Worm (Caenorhabditis elegans) whole organism, L4 larva: ENCODE results near the gene ZK637.15.

ENCODE experiments used
- F26F4.8 ChIP-seq: fragments of 200-800 bp; sonication (Bioruptor generic); conservative IDR thresholded peaks from 2 replicates; pipeline ENCODE4 v1.3.6; 2022; ENCODE audit warnings: missing genetic modification characterization, missing compliant biosample characterization
- F37D6.2 ChIP-seq: sonication (generic microtip); optimal IDR thresholded peaks from 2 replicates; lab custom pipeline; 2016; ENCODE audit warnings: mild to moderate bottlenecking, missing genetic modification characterization, missing compliant biosample characterization
- F44E2.7 ChIP-seq: fragments of 200-800 bp; sonication (Bioruptor generic); IDR thresholded peaks from 2 replicates; pipeline ENCODE4 v2.1.2; 2022; ENCODE audit warnings: missing genetic modification characterization, missing compliant biosample characterization
- T20F7.1 ChIP-seq: fragments of 200-800 bp; sonication (Bioruptor generic); optimal IDR thresholded peaks from 2 replicates; lab custom pipeline; 2018; ENCODE audit warnings: mild to moderate bottlenecking, missing genetic modification characterization, missing compliant biosample characterization
- Y48G9A.11 ChIP-seq: fragments of 200-800 bp; sonication (Bioruptor generic); IDR thresholded peaks from 2 replicates; pipeline ENCODE4 v1.3.6; 2022; ENCODE audit warnings: missing genetic modification reagents, missing genetic modification characterization, missing compliant biosample characterization
- ZK337.2 ChIP-seq: fragments of 200-800 bp; sonication (Bioruptor generic); IDR thresholded peaks from 2 replicates; pipeline ENCODE4 v1.3.6; 2022; ENCODE audit warnings: missing genetic modification reagents, missing genetic modification characterization, missing compliant biosample characterization
- ZK546.5 ChIP-seq, 2 experiments: sonication (generic microtip); optimal IDR thresholded peaks; 2 replicates each; lab custom pipeline; 2017; ENCODE audit warnings: missing biosample characterization in 2 of 2, missing genetic modification characterization in 2 of 2
- aha-1 ChIP-seq: fragments of 150-350 bp; peaks from one replicate; lab custom pipeline; 2014; ENCODE audit warnings: missing biosample characterization, missing genetic modification characterization
- aly-2 ChIP-seq: sonication (generic microtip); optimal IDR thresholded peaks from 2 replicates; lab custom pipeline; 2018; ENCODE audit warnings: missing biosample characterization, missing genetic modification characterization
- arid-1 ChIP-seq: fragments of 200-800 bp; sonication (Bioruptor generic); conservative IDR thresholded peaks from 2 replicates; pipeline ENCODE4 v1.3.6; 2022; ENCODE audit warnings: missing genetic modification reagents, missing genetic modification characterization, missing compliant biosample characterization
- attf-4 ChIP-seq: sonication (generic microtip); optimal IDR thresholded peaks from 3 replicates; lab custom pipeline; 2017; ENCODE audit warnings: missing biosample characterization, missing genetic modification characterization
- ceh-32 ChIP-seq: sonication (generic microtip); optimal IDR thresholded peaks from 2 replicates; lab custom pipeline; 2016; ENCODE audit warnings: mild to moderate bottlenecking, missing genetic modification characterization, missing compliant biosample characterization; ENCODE audit not compliant: poor library complexity
- ceh-44 ChIP-seq: fragments of 200-800 bp; sonication (Bioruptor generic); IDR thresholded peaks from 2 replicates; pipeline ENCODE4 v1.3.6; 2022; ENCODE audit warnings: missing genetic modification reagents, missing genetic modification characterization, missing compliant biosample characterization
- ces-1 ChIP-seq: fragments of 150-350 bp; sonication (generic microtip); optimal IDR thresholded peaks from 4 replicates; lab custom pipeline; 2014; ENCODE audit warnings: missing biosample characterization, missing genetic modification reagents, missing genetic modification characterization
- cey-2 ChIP-seq: sonication (generic microtip); optimal IDR thresholded peaks from 3 replicates; lab custom pipeline; 2017; ENCODE audit warnings: missing genetic modification characterization, mild to moderate bottlenecking, missing compliant biosample characterization, antibody characterized with exemption, borderline replicate concordance; ENCODE audit not compliant: insufficient read depth
- daf-12 ChIP-seq: fragments of 150-350 bp; optimal IDR thresholded peaks from 2 replicates; lab custom pipeline; 2014; ENCODE audit warnings: missing biosample characterization, missing genetic modification reagents, missing genetic modification characterization
- daf-16 ChIP-seq, 3 experiments: sonication (generic microtip); optimal IDR thresholded peaks; 2 replicates each; lab custom pipeline; 2016 to 2017; ENCODE audit warnings: missing genetic modification characterization in 3 of 3, missing genetic modification reagents in 3 of 3, mild to moderate bottlenecking in 2 of 3, missing compliant biosample characterization in 2 of 3, missing biosample characterization in 1 of 3, moderate library complexity in 1 of 3
- daf-19 ChIP-seq: fragments of 200-800 bp; sonication (Bioruptor generic); conservative IDR thresholded peaks from 2 replicates; pipeline ENCODE4 v1.3.6; 2022; ENCODE audit warnings: missing genetic modification characterization, missing compliant biosample characterization
- daf-8 ChIP-seq: fragments of 200-800 bp; sonication (Bioruptor generic); IDR thresholded peaks from 2 replicates; pipeline ENCODE4 v1.3.6; 2022; ENCODE audit warnings: missing genetic modification characterization, missing compliant biosample characterization
- dmd-6 ChIP-seq: fragments of 200-800 bp; sonication (Bioruptor generic); IDR thresholded peaks from 2 replicates; pipeline ENCODE4 v1.3.6; 2022; ENCODE audit warnings: missing genetic modification reagents, missing genetic modification characterization, missing compliant biosample characterization
- dmd-9 ChIP-seq: fragments of 200-800 bp; sonication (Bioruptor generic); IDR thresholded peaks from 2 replicates; pipeline ENCODE4 v1.3.6; 2022; ENCODE audit warnings: missing genetic modification reagents, missing genetic modification characterization, missing compliant biosample characterization
- dpl-1 ChIP-seq: fragments of 150-350 bp; optimal IDR thresholded peaks from 2 replicates; lab custom pipeline; 2014; ENCODE audit warnings: missing biosample characterization, missing genetic modification reagents, missing genetic modification characterization
- egl-27 ChIP-seq: sonication (generic microtip); optimal IDR thresholded peaks from 3 replicates; lab custom pipeline; 2017; ENCODE audit warnings: missing biosample characterization, missing genetic modification reagents, missing genetic modification characterization
- gei-8 ChIP-seq: fragments of 200-800 bp; sonication (Bioruptor generic); optimal IDR thresholded peaks from 2 replicates; lab custom pipeline; 2018; ENCODE audit warnings: mild to moderate bottlenecking, missing genetic modification characterization, missing compliant biosample characterization
- hif-1 ChIP-seq, 2 experiments: sonication (generic microtip); optimal IDR thresholded peaks; 2 replicates each; lab custom pipeline; 2016 to 2017; ENCODE audit warnings: missing compliant biosample characterization in 2 of 2, missing genetic modification characterization in 2 of 2, missing genetic modification reagents in 2 of 2, missing genotype in 2 of 2, mild to moderate bottlenecking in 1 of 2
- hlh-30 ChIP-seq: sonication (generic microtip); optimal IDR thresholded peaks from 2 replicates; lab custom pipeline; 2017; ENCODE audit warnings: antibody characterized with exemption, mild to moderate bottlenecking, missing genetic modification characterization, missing compliant biosample characterization; ENCODE audit not compliant: insufficient read depth
- hmg-1.1 ChIP-seq: fragments of 200-800 bp; sonication (Bioruptor generic); IDR thresholded peaks from 2 replicates; pipeline ENCODE4 v1.3.6; 2022; ENCODE audit warnings: missing genetic modification reagents, missing genetic modification characterization, missing compliant biosample characterization
- lim-7 ChIP-seq: fragments of 200-800 bp; sonication (Bioruptor generic); IDR thresholded peaks from 2 replicates; pipeline ENCODE4 v1.3.6; 2022; ENCODE audit warnings: missing genetic modification characterization, missing compliant biosample characterization
- lin-1 ChIP-seq: fragments of 200-800 bp; sonication (Bioruptor generic); IDR thresholded peaks from 2 replicates; pipeline ENCODE4 v1.3.6; 2022; ENCODE audit warnings: missing genetic modification reagents, missing genetic modification characterization, missing compliant biosample characterization
- lin-15B ChIP-seq: fragments of 150-350 bp; sonication (generic microtip); optimal IDR thresholded peaks from 3 replicates; lab custom pipeline; 2014; ENCODE audit warnings: missing biosample characterization, missing genetic modification characterization
- lin-29 ChIP-seq: fragments of 200-800 bp; sonication (Bioruptor generic); IDR thresholded peaks from 2 replicates; pipeline ENCODE4 v1.3.6; 2022; ENCODE audit warnings: missing genetic modification reagents, missing genetic modification characterization, missing compliant biosample characterization
- lir-3 ChIP-seq: sonication (generic microtip); optimal IDR thresholded peaks from 2 replicates; lab custom pipeline; 2016; ENCODE audit warnings: mild to moderate bottlenecking, missing genetic modification characterization, missing compliant biosample characterization
- madf-5 ChIP-seq, 2 experiments: fragments of 200-800 bp; sonication (Bioruptor generic); IDR thresholded peaks; 2 replicates each; pipeline ENCODE4 v1.3.6; 2022; ENCODE audit warnings: missing compliant biosample characterization in 2 of 2, missing genetic modification characterization in 2 of 2
- madf-9 ChIP-seq: fragments of 200-800 bp; sonication (Bioruptor generic); conservative IDR thresholded peaks from 2 replicates; pipeline ENCODE4 v1.3.6; 2022; ENCODE audit warnings: missing genetic modification reagents, missing genetic modification characterization, missing compliant biosample characterization
- mdl-1 ChIP-seq, 2 experiments: fragments of 150-350 bp in 1 of 2; sonication (generic microtip) in 1 of 2; optimal IDR thresholded peaks; 2 replicates each; lab custom pipeline; 2014 to 2017; ENCODE audit warnings: missing biosample characterization in 2 of 2, missing genetic modification characterization in 2 of 2
- mes-2 ChIP-seq: sonication (generic microtip); optimal IDR thresholded peaks from 2 replicates; lab custom pipeline; 2016; ENCODE audit warnings: missing genotype, mild to moderate bottlenecking, missing genetic modification characterization, missing compliant biosample characterization; ENCODE audit not compliant: poor library complexity, severe bottlenecking
- mxl-2 ChIP-seq: fragments of 200-800 bp; sonication (Bioruptor generic); conservative IDR thresholded peaks from 2 replicates; pipeline ENCODE4 v1.3.6; 2022; ENCODE audit warnings: missing genetic modification reagents, missing genetic modification characterization, missing compliant biosample characterization
- mxl-3 ChIP-seq: fragments of 200-800 bp; sonication (Bioruptor generic); optimal IDR thresholded peaks from 2 replicates; lab custom pipeline; 2018; ENCODE audit warnings: mild to moderate bottlenecking, missing genetic modification characterization, missing compliant biosample characterization
- nhr-11 ChIP-seq: fragments of 150-350 bp; optimal IDR thresholded peaks from 2 replicates; lab custom pipeline; 2014; ENCODE audit warnings: missing biosample characterization, missing genetic modification characterization
- nhr-6 ChIP-seq: fragments of 150-350 bp; optimal IDR thresholded peaks from 2 replicates; lab custom pipeline; 2014; ENCODE audit warnings: missing biosample characterization, missing genetic modification characterization
- nhr-76 ChIP-seq: fragments of 150-350 bp; optimal IDR thresholded peaks from 2 replicates; lab custom pipeline; 2014; ENCODE audit warnings: missing biosample characterization, missing genetic modification characterization
- pha-4 ChIP-seq, 2 experiments: fragments of 150-350 bp in 1 of 2; fragments of 200-800 bp in 1 of 2; sonication (Bioruptor generic) in 1 of 2; IDR thresholded peaks in 1 of 2; optimal IDR thresholded peaks in 1 of 2; 2 replicates each; pipeline versions ENCODE4 v1.3.6 to Lab custom; 2014 to 2022; ENCODE audit warnings: missing genetic modification characterization in 2 of 2, missing genetic modification reagents in 2 of 2, missing biosample characterization in 1 of 2, missing compliant biosample characterization in 1 of 2
- php-3 ChIP-seq: fragments of 200-800 bp; sonication (Bioruptor generic); IDR thresholded peaks from 2 replicates; pipeline ENCODE4 v1.3.6; 2022; ENCODE audit warnings: missing genetic modification reagents, missing genetic modification characterization, missing compliant biosample characterization
- rbr-2 ChIP-seq: sonication (generic microtip); optimal IDR thresholded peaks from 2 replicates; lab custom pipeline; 2016; ENCODE audit warnings: missing genotype, missing genetic modification characterization, missing compliant biosample characterization
- saeg-2 ChIP-seq: fragments of 200-800 bp; sonication (Bioruptor generic); IDR thresholded peaks from 2 replicates; pipeline ENCODE4 v1.3.6; 2022; ENCODE audit warnings: missing genetic modification reagents, missing genetic modification characterization, missing compliant biosample characterization
- tag-97 ChIP-seq: fragments of 200-800 bp; sonication (Bioruptor generic); IDR thresholded peaks from 2 replicates; pipeline ENCODE4 v1.3.6; 2022; ENCODE audit warnings: missing genetic modification characterization, missing compliant biosample characterization
- unc-39 ChIP-seq: sonication (generic microtip); optimal IDR thresholded peaks from 2 replicates; lab custom pipeline; 2017; ENCODE audit warnings: missing biosample characterization, missing genetic modification characterization
- vab-7 ChIP-seq: fragments of 200-800 bp; sonication (Bioruptor generic); IDR thresholded peaks from 2 replicates; pipeline ENCODE4 v1.3.6; 2022; ENCODE audit warnings: missing genetic modification reagents, missing genetic modification characterization, missing compliant biosample characterization
- zag-1 ChIP-seq: fragments of 150-350 bp; optimal IDR thresholded peaks from 2 replicates; lab custom pipeline; 2014; ENCODE audit warnings: missing biosample characterization, missing genetic modification characterization
- zip-11 ChIP-seq: fragments of 200-800 bp; sonication (Bioruptor generic); IDR thresholded peaks from 2 replicates; pipeline ENCODE4 v1.3.6; 2022; ENCODE audit warnings: missing genetic modification characterization, missing compliant biosample characterization

Gene ZK637.15

ce11 chrIII:8888956-8889355, 30.9 kb upstream of the ZK637.15 start, which contains the start of gene ZK637.14:
Gene ZK637.14 (minus strand): TSS chrIII:8889156.
- no peak for TF ChIP-seq unc-39
- TF ChIP-seq zag-1: no peak
- TF ChIP-seq nhr-11 (tag; lab: Kevin White, UChicago): peak; percentile 32
- no peak for TF ChIP-seq dmd-9 (GFP tag; lab: Robert Waterston, UW)
- no peak for TF ChIP-seq lin-1 (GFP tag; lab: Robert Waterston, UW)
- no peak for TF ChIP-seq lim-7
- peak in 1 of 2 experiments; percentile 3 for TF ChIP-seq mdl-1 (tag; optimal IDR thresholded peaks at IDR 0.05; lab: Kevin White, UChicago)
- TF ChIP-seq arid-1 (GFP tag; lab: Robert Waterston, UW): no peak
- TF ChIP-seq ceh-32 (tag; lab: Kevin White, UChicago): no peak
- no peak for TF ChIP-seq daf-16 (GFP tag; optimal IDR thresholded peaks at IDR 0.05; lab: Kevin White, UChicago)
- peak; percentile 28 for TF ChIP-seq daf-16 (tag; optimal IDR thresholded peaks at IDR 0.05; lab: Kevin White, UChicago)
- TF ChIP-seq F26F4.8 (GFP tag; lab: Robert Waterston, UW): no peak
- TF ChIP-seq pha-4 (GFP tag; IDR thresholded peaks at IDR 0.05; lab: Robert Waterston, UW): no peak
- TF ChIP-seq pha-4 (tag; optimal IDR thresholded peaks at IDR 0.05; lab: Kevin White, UChicago): peak; percentile 69
- TF ChIP-seq dpl-1: peak; percentile 55
- TF ChIP-seq mxl-2 (GFP tag; lab: Robert Waterston, UW): no peak
- TF ChIP-seq ceh-44 (GFP tag; lab: Robert Waterston, UW): no peak
- no peak for TF ChIP-seq ces-1 (GFP tag; lab: Kevin White, UChicago)
- no peak for TF ChIP-seq Y48G9A.11 (GFP tag; lab: Robert Waterston, UW)
- TF ChIP-seq mxl-3 (GFP tag; lab: Kevin White, UChicago): peak; percentile 53
- TF ChIP-seq F44E2.7: no peak
- no peak for TF ChIP-seq daf-19
- TF ChIP-seq ZK337.2 (GFP tag; lab: Robert Waterston, UW): no peak
- no peak for TF ChIP-seq tag-97 (GFP tag; lab: Robert Waterston, UW)
- TF ChIP-seq aha-1 (tag; lab: Kevin White, UChicago): peak; percentile 89
- TF ChIP-seq hmg-1.1 (GFP tag; lab: Robert Waterston, UW): no peak
- no peak for TF ChIP-seq daf-12 (tag; lab: Kevin White, UChicago)
- TF ChIP-seq daf-8 (GFP tag; lab: Robert Waterston, UW): no peak
- no peak for TF ChIP-seq lin-29 (GFP tag; lab: Robert Waterston, UW)
- no peak for TF ChIP-seq aly-2 (tag; lab: Kevin White, UChicago)
- no peak for TF ChIP-seq php-3 (GFP tag; lab: Robert Waterston, UW)
- TF ChIP-seq nhr-6 (tag; lab: Kevin White, UChicago): no peak
- TF ChIP-seq zip-11 (GFP tag; lab: Robert Waterston, UW): no peak
- no peak for TF ChIP-seq saeg-2 (GFP tag; lab: Robert Waterston, UW)
- peak; percentile 31 for TF ChIP-seq rbr-2 (tag; lab: Kevin White, UChicago)
- TF ChIP-seq madf-9 (GFP tag; lab: Robert Waterston, UW): no peak
- no peak for TF ChIP-seq lir-3 (tag; lab: Kevin White, UChicago)
- peak; percentile 92 for TF ChIP-seq hlh-30 (tag; lab: Kevin White, UChicago)
- no peak for TF ChIP-seq T20F7.1 (GFP tag; lab: Kevin White, UChicago)
- no peak for TF ChIP-seq gei-8 (GFP tag; lab: Kevin White, UChicago)
- no peak for TF ChIP-seq attf-4 (tag; lab: Kevin White, UChicago)
- TF ChIP-seq hif-1 (tag; optimal IDR thresholded peaks at IDR 0.05; lab: Kevin White, UChicago): peak in 1 of 2 experiments; percentile 27
- no peak for TF ChIP-seq madf-5 (GFP tag; IDR thresholded peaks at IDR 0.05; lab: Robert Waterston, UW)
- TF ChIP-seq F37D6.2: no peak
- TF ChIP-seq egl-27 (tag; lab: Kevin White, UChicago): no peak
- TF ChIP-seq mes-2 (tag; lab: Kevin White, UChicago): peak; percentile 59
- no peak for TF ChIP-seq cey-2
- TF ChIP-seq nhr-76: no peak
- TF ChIP-seq lin-15B (tag; lab: Kevin White, UChicago): no peak
- TF ChIP-seq dmd-6 (GFP tag; lab: Robert Waterston, UW): no peak
- no peak for TF ChIP-seq ZK546.5 (tag; optimal IDR thresholded peaks at IDR 0.05; lab: Kevin White, UChicago)
- TF ChIP-seq vab-7: no peak
